Fruit fly (Drosophila melanogaster) whole organism, wandering third instar larva: Measurements from ENCODE around the gene CG4440.

Experiments used
- OdsH ChIP-seq: fragments of 200-800 bp; sonication (Bioruptor generic); optimal IDR thresholded peaks from 2 replicates; lab custom pipeline; 2016; ENCODE audit warnings: missing biosample characterization, mild to moderate bottlenecking, missing genetic modification characterization
- lola ChIP-seq: fragments of >200 bp; optimal IDR thresholded peaks from 2 replicates; lab custom pipeline; 2017; ENCODE audit warnings: missing biosample characterization, missing genetic modification characterization

dm6 chr2L:16310648-16311047 is 19.1 kb upstream of the CG4440 start, which contains the start of the genes cni and fzy:
- TF ChIP-seq lola (GFP tag; lab: Kevin White, UChicago), result no peak
- TF ChIP-seq OdsH, result no peak
